Worm (Caenorhabditis elegans): ENCODE data around the gene tceb-3.

Gene tceb-3

ce11 chrII:10934786-10935185, 12.4 kb downstream of the tceb-3 start, which contains the start of gene R03D7.2:
Gene R03D7.2, minus strand, starts transcription at chrII:10935184.
- TF ChIP-seq egl-27 (tag; optimal IDR thresholded peaks at IDR 0.05) (no peak), pha-4 (tag; optimal IDR thresholded peaks at IDR 0.05) (no peak)

ce11 chrII:10933948-10934722, 13.1 kb downstream of the tceb-3 start:
- TF ChIP-seq lin-15B (tag; optimal IDR thresholded peaks at IDR 0.05) = no peak
- TF ChIP-seq fkh-10 (GFP tag; optimal IDR thresholded peaks at IDR 0.05) = no peak
- TF ChIP-seq ZK546.5 (tag; optimal IDR thresholded peaks at IDR 0.05) = no peak
- no peak for TF ChIP-seq ceh-16 (tag; optimal IDR thresholded peaks at IDR 0.05)
- no peak for TF ChIP-seq nhr-12 (tag; optimal IDR thresholded peaks at IDR 0.05)
- no peak for TF ChIP-seq skn-1 (tag; optimal IDR thresholded peaks at IDR 0.05)
- no peak for TF ChIP-seq ztf-4 (tag; optimal IDR thresholded peaks at IDR 0.05)
- no peak for TF ChIP-seq unc-62 (GFP tag; optimal IDR thresholded peaks at IDR 0.05)
- TF ChIP-seq ama-1 (optimal IDR thresholded peaks at IDR 0.05) = no peak
- no peak for TF ChIP-seq nfya-1 (tag; optimal IDR thresholded peaks at IDR 0.05; ENCODE audit: insufficient read depth)
- TF ChIP-seq egl-27 (tag; optimal IDR thresholded peaks at IDR 0.05) = no peak
- TF ChIP-seq mml-1 (tag; optimal IDR thresholded peaks at IDR 0.05) = no peak
- no peak for TF ChIP-seq R02D3.7 (tag; optimal IDR thresholded peaks at IDR 0.05)
- TF ChIP-seq sea-2 (GFP tag; optimal IDR thresholded peaks at IDR 0.05) = no peak
- no peak for TF ChIP-seq unc-39 (tag; optimal IDR thresholded peaks at IDR 0.05)
- TF ChIP-seq ceh-28 (tag; optimal IDR thresholded peaks at IDR 0.05) = no peak
- TF ChIP-seq nhr-67 (tag; optimal IDR thresholded peaks at IDR 0.05) = no peak

- no peak for TF ChIP-seq skn-1 (tag; optimal IDR thresholded peaks at IDR 0.05)
- TF ChIP-seq fkh-2 (tag; optimal IDR thresholded peaks at IDR 0.05) = no peak
Measured at ce11 chrII:10932305-10932704, 14.9 kb downstream of the tceb-3 start.

DNA sequence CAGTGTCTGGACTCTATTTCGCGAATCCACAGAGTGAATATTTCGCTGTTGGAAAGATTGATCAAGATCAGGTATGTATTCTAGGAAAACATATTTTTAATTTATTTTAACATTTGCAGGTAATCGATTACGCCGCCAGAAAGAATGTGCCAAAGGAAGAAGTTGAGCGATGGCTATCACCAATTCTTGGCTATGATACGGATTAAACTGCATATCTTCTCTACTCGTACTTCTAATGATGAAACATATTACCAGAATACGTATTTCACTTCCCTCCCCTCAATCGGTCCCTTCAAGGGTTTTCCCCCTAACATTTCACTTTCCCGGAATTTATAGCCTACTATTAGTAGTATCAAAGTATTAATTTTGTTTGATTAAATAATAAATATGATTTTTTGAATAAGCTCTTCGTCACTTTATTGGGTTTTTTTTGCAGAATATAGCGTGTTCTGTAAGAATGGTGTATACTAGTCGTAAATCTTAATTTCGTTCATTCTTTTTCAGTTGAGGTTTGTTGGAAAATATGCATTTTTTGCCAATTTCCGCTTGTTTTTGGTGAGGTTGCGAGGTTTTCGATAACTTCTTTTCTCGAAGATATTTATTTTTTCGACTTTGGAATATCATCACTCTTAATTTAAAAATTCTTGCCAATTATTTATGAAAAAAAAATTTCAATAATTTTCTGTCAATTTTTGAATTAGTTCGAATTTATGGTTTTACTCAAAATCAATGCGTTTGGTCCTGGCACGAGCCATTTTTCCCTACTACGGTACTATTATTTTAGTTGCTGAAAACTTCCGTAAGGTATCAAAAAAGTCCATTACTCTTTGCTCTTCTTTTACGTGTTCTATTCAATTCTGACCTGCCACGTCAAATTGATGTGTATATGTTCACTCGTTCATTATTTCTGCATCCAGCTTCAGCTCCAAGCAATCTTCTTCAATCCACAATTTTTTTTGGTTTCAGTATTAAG, 16.3 kb downstream of the tceb-3 start:
- TF ChIP-seq nhr-43 (tag; optimal IDR thresholded peaks at IDR 0.05; ENCODE audit: poor library complexity, severe bottlenecking) (peak; percentile 62), hmg-11 (tag; optimal IDR thresholded peaks at IDR 0.05) (no peak), lsy-12 (tag; optimal IDR thresholded peaks at IDR 0.05) (peak; percentile 13)

DNA sequence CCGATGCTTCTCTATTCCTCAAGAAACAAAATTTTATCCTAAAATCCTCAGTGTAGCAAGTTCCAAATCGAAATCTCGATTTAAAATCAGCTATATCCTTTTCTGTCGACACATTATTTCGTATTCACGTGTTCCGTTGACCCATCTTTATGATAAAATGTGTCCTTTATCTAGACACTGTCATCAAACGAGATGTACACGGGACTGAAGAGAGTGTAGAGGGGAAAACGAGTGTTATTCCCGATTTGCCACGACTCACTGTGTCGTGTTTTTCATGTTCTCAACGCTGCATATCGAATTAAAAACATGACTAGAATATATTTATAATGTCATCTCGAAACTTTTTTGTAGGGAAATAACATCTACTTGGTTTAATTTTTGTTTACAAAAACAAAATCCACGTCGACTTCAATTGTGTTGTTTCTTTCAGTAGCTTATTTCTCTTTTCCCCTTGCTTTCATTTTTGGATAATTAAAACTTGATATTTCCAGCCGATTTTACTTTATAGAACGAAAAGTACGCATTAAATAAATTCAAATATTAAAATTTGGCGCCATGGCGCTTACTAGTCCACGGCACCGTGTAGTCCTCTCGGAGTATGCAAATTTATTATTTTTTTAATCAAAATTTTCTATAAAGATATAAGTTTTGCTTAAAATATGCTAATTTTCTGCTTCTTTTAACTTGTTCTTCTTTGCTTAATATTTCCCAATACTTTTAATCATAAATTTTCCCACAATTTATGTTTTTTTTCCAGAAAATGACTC, 21.2 kb downstream of the tceb-3 start, which contains the start of gene metr-1:
TSS of gene metr-1 (plus strand) at position 758 of the 767 bp plus-strand sequence.
- TF ChIP-seq fkh-2 (tag; optimal IDR thresholded peaks at IDR 0.05) = no peak
- peak; percentile 52 for TF ChIP-seq nhr-23 (tag; optimal IDR thresholded peaks at IDR 0.05)
- TF ChIP-seq mdl-1 (tag; optimal IDR thresholded peaks at IDR 0.05) = no peak
- TF ChIP-seq lin-15B (tag; optimal IDR thresholded peaks at IDR 0.05) = peak; percentile 20
- no peak for TF ChIP-seq egl-5 (tag; optimal IDR thresholded peaks at IDR 0.05)
- no peak for TF ChIP-seq nhr-28 (tag; optimal IDR thresholded peaks at IDR 0.05)
- TF ChIP-seq nhr-43 (tag; optimal IDR thresholded peaks at IDR 0.05; ENCODE audit: poor library complexity, severe bottlenecking) = peak; percentile 46
- no peak for TF ChIP-seq ztf-4 (tag; optimal IDR thresholded peaks at IDR 0.05)
- TF ChIP-seq nfya-1 (tag; optimal IDR thresholded peaks at IDR 0.05; ENCODE audit: insufficient read depth) = peak; percentile 7
- TF ChIP-seq elt-3 (tag; optimal IDR thresholded peaks at IDR 0.05) = peak in 1 of 3 experiments; percentile 20
- TF ChIP-seq elt-2 (tag; optimal IDR thresholded peaks at IDR 0.05) = peak; percentile 68
- no peak for TF ChIP-seq zag-1 (tag; optimal IDR thresholded peaks at IDR 0.05)
- no peak for TF ChIP-seq sea-2 (GFP tag; optimal IDR thresholded peaks at IDR 0.05)
- TF ChIP-seq nhr-25 (tag; optimal IDR thresholded peaks at IDR 0.05) = peak; percentile 46
- no peak for TF ChIP-seq ceh-9 (tag; optimal IDR thresholded peaks at IDR 0.05)
